In genomic region chrV:15880705-15881104, ce11 we compare ENCODE assay signal across 7 worm cellular contexts.
TF ChIP-seq lines count a peak whose summit lies in the region.

No protein-coding gene starts in this region.

TF ChIP-seq in whole organism, L1 larva, 84 proteins besides CTCF, POLR2A, EP300 and RAD21 (continues in another document):
- TF ChIP-seq nhr-12 (tag; optimal IDR thresholded peaks at IDR 0.05; lab: Kevin White, UChicago) (no peak), nhr-71 (tag; optimal IDR thresholded peaks at IDR 0.05; lab: Kevin White, UChicago) (peak; percentile 66), lin-35 (GFP tag; optimal IDR thresholded peaks at IDR 0.05; lab: Kevin White, UChicago) (peak in 1 of 2 experiments; percentile 30), nhr-77 (tag; optimal IDR thresholded peaks at IDR 0.05; lab: Kevin White, UChicago) (peak; percentile 11), ceh-90 (tag; optimal IDR thresholded peaks at IDR 0.05; lab: Kevin White, UChicago) (no peak), lin-39 (tag; optimal IDR thresholded peaks at IDR 0.05; lab: Kevin White, UChicago) (no peak), ceh-8 (GFP tag; optimal IDR thresholded peaks at IDR 0.05; lab: Kevin White, UChicago) (no peak), sox-4 (tag; optimal IDR thresholded peaks at IDR 0.05; lab: Kevin White, UChicago) (no peak), nhr-28 (tag; optimal IDR thresholded peaks at IDR 0.05; lab: Kevin White, UChicago) (peak; percentile 66), C16A3.4 (tag; optimal IDR thresholded peaks at IDR 0.05; lab: Kevin White, UChicago) (peak; percentile 54), jun-1 (tag; optimal IDR thresholded peaks at IDR 0.05; lab: Kevin White, UChicago) (no peak), C34B4.2 (tag; optimal IDR thresholded peaks at IDR 0.05; lab: Kevin White, UChicago) (no peak), unc-98 (GFP tag; IDR thresholded peaks at IDR 0.05; lab: Robert Waterston, UW) (no peak)

TF ChIP-seq in whole organism, L2 larva, 48 proteins besides CTCF, POLR2A, EP300 and RAD21 (continues in another document):
- peak; percentile 73 for TF ChIP-seq C34F6.9 (tag; optimal IDR thresholded peaks at IDR 0.05; lab: Kevin White, UChicago)
- TF ChIP-seq crh-2 (tag; optimal IDR thresholded peaks at IDR 0.05; lab: Kevin White, UChicago), result peak; percentile 79
- peak; percentile 19 for TF ChIP-seq lin-13 (GFP tag; optimal IDR thresholded peaks at IDR 0.05; lab: Kevin White, UChicago)
- TF ChIP-seq nhr-6 (tag; optimal IDR thresholded peaks at IDR 0.05; lab: Kevin White, UChicago), result peak; percentile 14
- no peak for TF ChIP-seq zag-1 (tag; optimal IDR thresholded peaks at IDR 0.05; lab: Kevin White, UChicago)
- TF ChIP-seq skn-1 (tag; optimal IDR thresholded peaks at IDR 0.05; lab: Kevin White, UChicago), result peak; percentile 98
- peak; percentile 57 for TF ChIP-seq unc-55 (GFP tag; optimal IDR thresholded peaks at IDR 0.05; lab: Kevin White, UChicago)
- TF ChIP-seq mbf-1 (tag; optimal IDR thresholded peaks at IDR 0.05; lab: Kevin White, UChicago), result no peak
- peak; percentile 25 for TF ChIP-seq gmeb-1 (tag; optimal IDR thresholded peaks at IDR 0.05; lab: Kevin White, UChicago)
- TF ChIP-seq peb-1 (tag; optimal IDR thresholded peaks at IDR 0.05; lab: Kevin White, UChicago), result no peak
- no peak for TF ChIP-seq nhr-237 (tag; optimal IDR thresholded peaks at IDR 0.05; lab: Kevin White, UChicago)
- peak; percentile 47 for TF ChIP-seq nhr-25 (tag; optimal IDR thresholded peaks at IDR 0.05; lab: Kevin White, UChicago)
- peak; percentile 57 for TF ChIP-seq nhr-21 (tag; optimal IDR thresholded peaks at IDR 0.05; lab: Kevin White, UChicago)

TF ChIP-seq in whole organism, L3 larva, 47 proteins besides CTCF, POLR2A, EP300 and RAD21 (continues in another document):
- TF ChIP-seq elt-3 (tag; optimal IDR thresholded peaks at IDR 0.05; lab: Kevin White, UChicago) (peak in 1 of 3 experiments; percentile 8), ceh-16 (tag; optimal IDR thresholded peaks at IDR 0.05; lab: Kevin White, UChicago) (no peak), egl-5 (tag; optimal IDR thresholded peaks at IDR 0.05; lab: Kevin White, UChicago) (no peak), pqm-1 (tag; optimal IDR thresholded peaks at IDR 0.05; lab: Kevin White, UChicago) (peak; percentile 62), R02D3.7 (tag; optimal IDR thresholded peaks at IDR 0.05; lab: Kevin White, UChicago) (no peak), ztf-11 (tag; optimal IDR thresholded peaks at IDR 0.05; lab: Kevin White, UChicago) (no peak), mml-1 (tag; optimal IDR thresholded peaks at IDR 0.05; lab: Kevin White, UChicago) (no peak), jun-1 (tag; optimal IDR thresholded peaks at IDR 0.05; lab: Kevin White, UChicago) (peak; percentile 69), tbx-2 (tag; optimal IDR thresholded peaks at IDR 0.05; lab: Kevin White, UChicago) (no peak), ceh-9 (tag; optimal IDR thresholded peaks at IDR 0.05; lab: Kevin White, UChicago) (no peak), nhr-23 (tag; optimal IDR thresholded peaks at IDR 0.05; lab: Kevin White, UChicago) (no peak), lin-15B (tag; optimal IDR thresholded peaks at IDR 0.05; lab: Kevin White, UChicago) (peak; percentile 15), ceh-82 (tag; optimal IDR thresholded peaks at IDR 0.05; lab: Kevin White, UChicago) (no peak), zag-1 (tag; optimal IDR thresholded peaks at IDR 0.05; lab: Kevin White, UChicago) (no peak), nhr-11 (tag; optimal IDR thresholded peaks at IDR 0.05; lab: Kevin White, UChicago) (no peak)

TF ChIP-seq in whole organism, L4 larva, 104 proteins besides CTCF, POLR2A, EP300 and RAD21 (continues in another document):
- TF ChIP-seq nhr-48 (tag; optimal IDR thresholded peaks at IDR 0.05; lab: Kevin White, UChicago) (peak; percentile 80), zip-2 (tag; optimal IDR thresholded peaks at IDR 0.05; lab: Kevin White, UChicago) (peak; percentile 73), lir-3 (tag; optimal IDR thresholded peaks at IDR 0.05; lab: Kevin White, UChicago) (no peak), zip-11 (GFP tag; IDR thresholded peaks at IDR 0.05; lab: Robert Waterston, UW) (no peak), nhr-11 (tag; optimal IDR thresholded peaks at IDR 0.05; lab: Kevin White, UChicago) (peak; percentile 26), ZK337.2 (GFP tag; IDR thresholded peaks at IDR 0.05; lab: Robert Waterston, UW) (no peak), php-3 (GFP tag; IDR thresholded peaks at IDR 0.05; lab: Robert Waterston, UW) (no peak), ztf-7 (tag; optimal IDR thresholded peaks at IDR 0.05; lab: Kevin White, UChicago) (peak; percentile 95), daf-12 (tag; optimal IDR thresholded peaks at IDR 0.05; lab: Kevin White, UChicago) (no peak), dmd-8 (GFP tag; IDR thresholded peaks at IDR 0.05; lab: Robert Waterston, UW) (no peak), saeg-2 (GFP tag; IDR thresholded peaks at IDR 0.05; lab: Robert Waterston, UW) (no peak), unc-62 (GFP tag; optimal IDR thresholded peaks at IDR 0.05 in 1 of 2; lab: Kevin White, UChicago) (no peak), unc-62 (tag; optimal IDR thresholded peaks at IDR 0.05; lab: Kevin White, UChicago) (no peak), daf-8 (GFP tag; IDR thresholded peaks at IDR 0.05; lab: Robert Waterston, UW) (no peak), hif-1 (tag; optimal IDR thresholded peaks at IDR 0.05; lab: Kevin White, UChicago) (peak in 1 of 2 experiments; percentile 37)

TF ChIP-seq in whole organism, late embryonic, 69 proteins besides CTCF, POLR2A, EP300 and RAD21:
- no peak for TF ChIP-seq ref-2 (tag; optimal IDR thresholded peaks at IDR 0.05; lab: Kevin White, UChicago)
- peak; percentile 32 for TF ChIP-seq elt-2 (tag; optimal IDR thresholded peaks at IDR 0.05; lab: Kevin White, UChicago)
- no peak for TF ChIP-seq hlh-13 (GFP tag; optimal IDR thresholded peaks at IDR 0.05; lab: Kevin White, UChicago)
TF ChIP-seq in whole organism, late embryonic: peak in this region for 1.

TF ChIP-seq in whole organism, mixed stage, embryonic, 35 proteins besides CTCF, POLR2A, EP300 and RAD21:
- TF ChIP-seq nhr-237 (tag; optimal IDR thresholded peaks at IDR 0.05; lab: Kevin White, UChicago) (peak; percentile 57), nhr-76 (tag; optimal IDR thresholded peaks at IDR 0.05; lab: Kevin White, UChicago) (no peak), flh-1 (GFP tag; optimal IDR thresholded peaks at IDR 0.05; lab: Kevin White, UChicago) (no peak), bed-3 (GFP tag; optimal IDR thresholded peaks at IDR 0.05; lab: Kevin White, UChicago) (no peak), ces-1 (GFP tag; optimal IDR thresholded peaks at IDR 0.05; lab: Kevin White, UChicago) (no peak), zip-8 (tag; optimal IDR thresholded peaks at IDR 0.05; lab: Kevin White, UChicago) (no peak)

TF ChIP-seq in whole organism, young adult, 124 proteins besides CTCF, POLR2A, EP300 and RAD21:
- TF ChIP-seq ztf-3 (GFP tag; optimal IDR thresholded peaks at IDR 0.05; lab: Kevin White, UChicago), result no peak
- TF ChIP-seq B0019.2 (GFP tag; conservative IDR thresholded peaks at IDR 0.05; lab: Robert Waterston, UW), result no peak
- no peak for TF ChIP-seq snpc-4 (GFP tag; optimal IDR thresholded peaks at IDR 0.05; lab: Kevin White, UChicago)
- TF ChIP-seq snpc-4 (tag; optimal IDR thresholded peaks at IDR 0.05; lab: Kevin White, UChicago), result peak in 1 of 4 experiments; percentile 11
- TF ChIP-seq hmg-20 (GFP tag; IDR thresholded peaks at IDR 0.05; lab: Robert Waterston, UW), result no peak
- TF ChIP-seq hlh-26 (GFP tag; conservative IDR thresholded peaks at IDR 0.05; lab: Robert Waterston, UW), result no peak
- peak; percentile 91 for TF ChIP-seq cebp-1 (GFP tag; IDR thresholded peaks at IDR 0.05; lab: Robert Waterston, UW)
- peak; percentile 94 for TF ChIP-seq cebp-1 (tag; optimal IDR thresholded peaks at IDR 0.05; lab: Kevin White, UChicago)
- TF ChIP-seq attf-5 (GFP tag; optimal IDR thresholded peaks at IDR 0.05; lab: Kevin White, UChicago), result peak; percentile 77
- TF ChIP-seq hmg-1.2 (GFP tag; IDR thresholded peaks at IDR 0.05; lab: Robert Waterston, UW), result peak; percentile 62; the same call in 1 of the 2 replicates
- TF ChIP-seq ceh-58 (GFP tag; IDR thresholded peaks at IDR 0.05; lab: Robert Waterston, UW), result no peak
- TF ChIP-seq ztf-22 (GFP tag; optimal IDR thresholded peaks at IDR 0.05; lab: Kevin White, UChicago), result no peak
- no peak for TF ChIP-seq B0261.1 (tag; optimal IDR thresholded peaks at IDR 0.05; lab: Kevin White, UChicago)
- peak; percentile 60; the same call in 1 of the 2 replicates for TF ChIP-seq nfyb-1 (GFP tag; IDR thresholded peaks at IDR 0.05; lab: Robert Waterston, UW)
- peak; percentile 70 for TF ChIP-seq nhr-80 (tag; optimal IDR thresholded peaks at IDR 0.05; lab: Kevin White, UChicago)
- TF ChIP-seq snpc-3.4 (tag; optimal IDR thresholded peaks at IDR 0.05; lab: Kevin White, UChicago), result no peak
- no peak for TF ChIP-seq egrh-3 (GFP tag; IDR thresholded peaks at IDR 0.05; lab: Robert Waterston, UW)
- no peak for TF ChIP-seq sdz-38 (tag; optimal IDR thresholded peaks at IDR 0.05; lab: Kevin White, UChicago)
- TF ChIP-seq pha-4 (tag; optimal IDR thresholded peaks at IDR 0.05; lab: Kevin White, UChicago), result peak; percentile 52
- peak; percentile 73 for TF ChIP-seq atf-7 (tag; optimal IDR thresholded peaks at IDR 0.05; lab: Kevin White, UChicago)
- 0 out of 2 replicates have a peak, but pooled peaks have one; percentile 35 for TF ChIP-seq B0336.3 (GFP tag; IDR thresholded peaks at IDR 0.05; lab: Robert Waterston, UW)
- TF ChIP-seq madf-6 (GFP tag; IDR thresholded peaks at IDR 0.05; lab: Robert Waterston, UW), result no peak
- no peak for TF ChIP-seq lir-1 (GFP tag; conservative IDR thresholded peaks at IDR 0.05; lab: Robert Waterston, UW)
- 0 out of 2 replicates have a peak, but pooled peaks have one; percentile 23 for TF ChIP-seq dox-1 (GFP tag; IDR thresholded peaks at IDR 0.05; lab: Robert Waterston, UW)
- TF ChIP-seq ceh-79 (tag; optimal IDR thresholded peaks at IDR 0.05; lab: Kevin White, UChicago), result no peak
- no peak for TF ChIP-seq ceh-40 (GFP tag; IDR thresholded peaks at IDR 0.05; lab: Robert Waterston, UW)
